Fruit fly (Drosophila melanogaster) whole organism, adult: Measurements from ENCODE around the gene CG15742.

ENCODE experiments used
- CG11617 ChIP-seq: fragments of 200-800 bp; sonication (Bioruptor generic); optimal IDR thresholded peaks from 2 replicates; lab custom pipeline; 2017; ENCODE audit warnings: mild to moderate bottlenecking, missing biosample characterization, missing genetic modification reagents, missing genetic modification characterization
- CG14711 ChIP-seq: fragments of 200-800 bp; sonication (Bioruptor generic); optimal IDR thresholded peaks from 2 replicates; lab custom pipeline; 2018; ENCODE audit warnings: missing biosample characterization, mild to moderate bottlenecking, missing genetic modification characterization, moderate library complexity
- CG1620 ChIP-seq: fragments of 200-800 bp; sonication (Bioruptor generic); optimal IDR thresholded peaks from 2 replicates; lab custom pipeline; 2016; ENCODE audit warnings: missing biosample characterization, missing genetic modification characterization
- CG33017 ChIP-seq: fragments of 200-800 bp; sonication (Bioruptor generic); optimal IDR thresholded peaks from 2 replicates; lab custom pipeline; 2018; ENCODE audit warnings: missing biosample characterization, mild to moderate bottlenecking, missing genetic modification characterization, moderate library complexity
- CG5204 ChIP-seq: fragments of 200-800 bp; sonication (Bioruptor generic); optimal IDR thresholded peaks from 2 replicates; lab custom pipeline; 2016; ENCODE audit warnings: missing biosample characterization, missing genetic modification characterization
- CG7045 ChIP-seq: fragments of 200-800 bp; sonication (Bioruptor generic); optimal IDR thresholded peaks from 2 replicates; lab custom pipeline; 2017; ENCODE audit warnings: missing biosample characterization, mild to moderate bottlenecking, missing genetic modification characterization
- CG7101 ChIP-seq: fragments of 200-800 bp; sonication (Bioruptor generic); optimal IDR thresholded peaks from 2 replicates; lab custom pipeline; 2018; ENCODE audit warnings: missing biosample characterization, mild to moderate bottlenecking, missing genetic modification characterization, moderate library complexity
- Clk ChIP-seq: fragments of 200-800 bp; sonication (Bioruptor generic); optimal IDR thresholded peaks from 2 replicates; lab custom pipeline; 2017; ENCODE audit warnings: missing biosample characterization, missing genetic modification characterization
- Crg-1 ChIP-seq: fragments of 200-800 bp; sonication (Bioruptor generic); optimal IDR thresholded peaks from 2 replicates; lab custom pipeline; 2016; ENCODE audit warnings: missing biosample characterization, missing genetic modification characterization
- Hr96 ChIP-seq: fragments of 200-800 bp; sonication (Bioruptor generic); optimal IDR thresholded peaks from 2 replicates; lab custom pipeline; 2016; ENCODE audit warnings: missing biosample characterization, missing genetic modification characterization
- Mnt ChIP-seq: fragments of 200-800 bp; sonication (Bioruptor generic); optimal IDR thresholded peaks from 2 replicates; lab custom pipeline; 2016; ENCODE audit warnings: missing biosample characterization, mild to moderate bottlenecking, missing genetic modification characterization
- bab1 ChIP-seq: fragments of 200-800 bp; sonication (Bioruptor generic); optimal IDR thresholded peaks from 3 replicates; lab custom pipeline; 2019; ENCODE audit warnings: missing biosample characterization, mild to moderate bottlenecking, missing genetic modification characterization, moderate library complexity
- cic ChIP-seq: fragments of 200-800 bp; sonication (Bioruptor generic); optimal IDR thresholded peaks from 2 replicates; lab custom pipeline; 2017; ENCODE audit warnings: missing biosample characterization, mild to moderate bottlenecking, missing genetic modification characterization, moderate library complexity
- cnc ChIP-seq, 2 experiments: fragments of >200 bp; optimal IDR thresholded peaks; 2 replicates each; lab custom pipeline; 2017
- kay ChIP-seq: fragments of 200-800 bp; sonication (Bioruptor generic); peaks from one replicate; lab custom pipeline; 2016; ENCODE audit warnings: missing biosample characterization, missing genetic modification characterization, borderline replicate concordance
- ovo ChIP-seq: fragments of 200-800 bp; sonication (Bioruptor generic); optimal IDR thresholded peaks from 2 replicates; lab custom pipeline; 2016; ENCODE audit warnings: missing biosample characterization, missing genetic modification characterization
- pad ChIP-seq: fragments of 200-800 bp; sonication (Bioruptor generic); optimal IDR thresholded peaks from 3 replicates; lab custom pipeline; 2017; ENCODE audit warnings: missing biosample characterization, missing genetic modification characterization, mild to moderate bottlenecking, moderate library complexity, missing genetic modification reagents
- tj ChIP-seq: fragments of 200-800 bp; sonication (Bioruptor generic); optimal IDR thresholded peaks from 3 replicates; lab custom pipeline; 2017; ENCODE audit warnings: missing biosample characterization, mild to moderate bottlenecking, missing genetic modification characterization, moderate library complexity
- toe ChIP-seq: fragments of 200-800 bp; sonication (Bioruptor generic); optimal IDR thresholded peaks from 2 replicates; lab custom pipeline; 2016; ENCODE audit warnings: missing biosample characterization, missing genetic modification characterization

Gene CG15742

DNA sequence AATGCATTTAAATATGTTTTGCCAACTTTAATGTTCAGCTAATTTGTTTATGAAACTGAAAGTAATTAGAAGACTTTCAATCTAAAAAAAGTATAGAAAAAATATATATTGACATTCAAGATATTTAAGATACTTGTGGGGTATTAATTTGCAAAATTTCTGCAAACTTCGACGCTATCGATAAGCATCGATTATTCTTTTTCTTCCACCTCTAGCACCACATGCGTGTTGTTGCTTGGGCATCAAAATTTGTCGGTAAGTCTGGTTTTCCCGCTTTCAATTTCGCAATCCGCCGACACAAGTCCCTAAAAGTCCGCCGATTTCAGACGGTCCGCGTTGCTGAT is 46.2 kb downstream of the CG15742 start, which contains the start of gene REG:
Gene REG, plus strand, starts transcription at position 188 of the 344 bp plus-strand sequence.
- TF ChIP-seq Mnt (GFP tag; lab: Kevin White, UChicago) (peak; percentile 14), CG11617 (GFP tag; lab: Kevin White, UChicago) (no peak)

DNA sequence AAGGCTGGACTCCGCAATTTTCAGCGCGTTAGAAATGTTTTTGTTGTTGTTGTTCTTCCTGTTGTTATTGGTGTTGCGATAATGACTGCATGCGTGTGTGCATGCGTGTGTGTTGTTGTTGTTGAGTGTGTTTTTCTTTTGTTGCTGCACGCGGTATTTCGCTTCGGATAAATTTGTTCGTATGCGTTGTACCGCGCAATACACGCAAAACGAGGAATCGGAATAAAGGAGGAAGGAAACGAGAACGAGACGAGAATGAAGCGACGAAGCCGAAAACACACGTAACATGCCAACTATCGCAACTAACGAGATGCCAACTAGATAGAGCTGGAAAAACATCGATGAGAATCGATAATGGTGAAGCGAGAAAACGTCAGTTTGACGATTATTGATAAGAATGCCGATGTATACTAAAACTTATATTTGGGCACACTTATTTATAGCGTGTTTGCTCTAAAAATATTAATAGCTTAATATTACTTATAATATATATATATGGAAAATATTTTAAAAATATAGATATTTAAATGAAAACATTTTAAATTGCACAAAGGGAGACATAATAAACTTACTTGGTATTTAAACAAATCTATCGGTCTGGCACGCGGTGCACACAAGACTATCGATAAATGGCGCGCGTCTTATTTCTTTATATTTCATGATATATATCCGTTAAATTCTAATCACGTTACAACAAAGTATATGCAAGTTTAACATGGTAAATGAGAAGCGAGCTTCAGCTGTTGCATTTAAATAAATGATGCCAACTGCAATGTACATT is 46.7 kb downstream of the CG15742 start, which contains the start of gene sno:
Gene sno, minus strand, starts transcription at position 318 of the 781 bp plus-strand sequence.
- TF ChIP-seq cnc (optimal IDR thresholded peaks at IDR 0.05; lab: Kevin White, UChicago) (no peak), CG1620 (no peak), ovo (peak; percentile 5), CG11617 (GFP tag; lab: Kevin White, UChicago) (no peak), Mnt (GFP tag; lab: Kevin White, UChicago) (peak; percentile 77), tj (GFP tag; lab: Kevin White, UChicago) (peak; percentile 64), Hr96 (GFP tag; lab: Kevin White, UChicago) (no peak), CG14711 (tag; lab: Kevin White, UChicago) (no peak), bab1 (GFP tag; lab: Kevin White, UChicago) (peak; percentile 25), CG33017 (tag; lab: Kevin White, UChicago) (no peak), cic (no peak), CG5204 (GFP tag; lab: Kevin White, UChicago) (no peak)

DNA sequence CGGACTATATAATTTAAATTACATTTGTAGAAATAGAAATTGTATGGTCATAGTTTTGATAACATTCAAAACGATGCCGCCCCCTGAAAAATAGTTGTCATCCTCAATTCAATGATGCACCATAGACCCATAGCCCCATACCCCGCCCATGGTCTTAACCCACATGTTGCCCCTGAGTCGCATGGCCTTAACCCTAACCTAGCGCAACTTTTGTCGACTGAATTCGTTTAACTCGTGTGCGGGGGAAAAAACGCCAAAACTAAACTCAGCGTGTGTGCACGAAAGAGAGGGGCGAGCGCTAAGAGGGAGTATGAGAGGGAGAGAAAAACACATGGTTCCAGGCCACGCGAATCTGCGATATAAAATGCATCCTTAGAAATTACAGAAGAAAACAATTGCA is 47.9 kb downstream of the CG15742 start:
- TF ChIP-seq bab1 (GFP tag; lab: Kevin White, UChicago) (peak; percentile 11), Mnt (GFP tag; lab: Kevin White, UChicago) (peak; percentile 20), Clk (no peak), pad (GFP tag; lab: Kevin White, UChicago) (no peak)

DNA sequence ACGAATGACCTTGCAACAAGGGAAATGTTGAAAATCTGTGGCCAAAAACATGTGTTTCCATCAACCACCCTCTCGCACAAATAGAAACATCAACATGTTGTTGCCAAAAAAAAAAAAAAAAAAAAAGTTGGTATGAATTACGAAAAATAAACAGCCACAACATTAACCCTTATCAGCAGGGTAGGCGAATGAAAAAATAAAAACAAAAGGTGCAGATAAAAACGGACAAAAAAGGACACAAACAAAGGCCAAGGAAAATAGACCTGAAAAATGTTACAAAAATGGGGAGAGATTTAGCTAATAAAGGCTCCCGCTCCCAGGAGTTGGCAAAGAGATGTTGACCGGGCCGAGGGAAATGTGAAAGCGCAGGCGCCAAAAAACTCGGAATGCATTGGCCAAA is 48.9 kb downstream of the CG15742 start:
- no peak for TF ChIP-seq kay
- TF ChIP-seq Hr96 (GFP tag; lab: Kevin White, UChicago): no peak
- no peak for TF ChIP-seq Crg-1 (GFP tag; lab: Kevin White, UChicago)
- TF ChIP-seq toe (GFP tag; lab: Kevin White, UChicago): no peak
- TF ChIP-seq cnc (optimal IDR thresholded peaks at IDR 0.05; lab: Kevin White, UChicago): no peak
- no peak for TF ChIP-seq ovo

DNA sequence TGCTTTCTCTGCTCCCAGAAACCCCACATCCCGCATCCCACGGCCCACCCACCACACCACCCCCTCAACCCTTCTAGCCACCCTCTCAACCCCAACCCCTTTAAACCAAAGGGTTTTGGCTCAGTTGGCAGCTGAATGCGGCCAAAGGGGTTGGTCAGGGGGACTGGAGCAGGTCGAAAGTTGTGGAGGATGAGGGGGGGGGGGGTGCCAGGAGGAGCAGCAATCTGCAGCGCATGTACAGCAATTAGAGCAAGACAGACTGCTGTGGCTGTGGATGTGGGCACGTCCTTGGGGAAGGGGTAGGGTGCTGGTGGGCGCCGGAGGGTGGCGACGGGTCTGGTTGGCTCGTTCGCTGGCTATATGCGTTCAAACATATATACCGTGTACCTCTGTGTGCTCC is 49.7 kb downstream of the CG15742 start:
- TF ChIP-seq tj (GFP tag; lab: Kevin White, UChicago) (no peak), CG7045 (no peak)

DNA sequence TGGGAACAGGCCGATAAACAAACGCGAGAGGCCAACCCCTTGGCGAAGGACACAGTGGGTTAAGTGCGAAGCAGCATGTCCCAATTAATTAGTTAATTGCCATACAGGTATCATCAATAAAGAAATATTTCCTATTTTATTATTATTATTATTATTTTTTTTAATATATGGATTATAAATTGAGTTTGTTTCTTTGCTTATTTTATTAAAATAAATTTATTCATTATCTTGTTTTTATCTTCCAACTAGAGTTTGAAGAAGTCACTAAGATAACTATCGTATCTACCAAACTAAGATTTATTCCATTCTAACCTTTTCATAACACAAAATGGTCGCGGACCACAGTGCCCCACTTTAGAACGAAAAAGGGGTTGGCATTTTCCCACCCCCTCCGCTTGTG is 50.2 kb downstream of the CG15742 start:
- TF ChIP-seq CG7101 (tag; lab: Kevin White, UChicago) (peak; percentile 32), cnc (optimal IDR thresholded peaks at IDR 0.05; lab: Kevin White, UChicago) (no peak), tj (GFP tag; lab: Kevin White, UChicago) (no peak), kay (no peak), CG1620 (no peak)
